Fruit fly (Drosophila melanogaster): ENCODE data around the gene Rab9D.

The Rab9D gene

dm6 chrX:10549050-10549449 is 39.8 kb upstream of the Rab9D start:
- no peak for TF ChIP-seq Dfd (GFP tag; optimal IDR thresholded peaks at IDR 0.05)
- no peak for TF ChIP-seq tai (GFP tag; optimal IDR thresholded peaks at IDR 0.05)
- TF ChIP-seq N (GFP tag; optimal IDR thresholded peaks at IDR 0.05), result no peak
- no peak for TF ChIP-seq dl (GFP tag; optimal IDR thresholded peaks at IDR 0.05; ENCODE audit: insufficient read depth in 1 of 2, partially characterized antibody in 2 of 2)
- TF ChIP-seq CrebA (GFP tag; optimal IDR thresholded peaks at IDR 0.05; ENCODE audit: borderline replicate concordance), result no peak
- TF ChIP-seq ey (GFP tag; optimal IDR thresholded peaks at IDR 0.05), result no peak
- TF ChIP-seq Sp1 (GFP tag; optimal IDR thresholded peaks at IDR 0.05), result no peak
- no peak for TF ChIP-seq Rel (GFP tag; optimal IDR thresholded peaks at IDR 0.05)
- no peak for TF ChIP-seq Rel (tag; optimal IDR thresholded peaks at IDR 0.05)
- no peak for TF ChIP-seq rgr (GFP tag; optimal IDR thresholded peaks at IDR 0.05)
- TF ChIP-seq psq (GFP tag; optimal IDR thresholded peaks at IDR 0.05), result no peak
- no peak for TF ChIP-seq sv (GFP tag; optimal IDR thresholded peaks at IDR 0.05)
- no peak for TF ChIP-seq GATAd (GFP tag; optimal IDR thresholded peaks at IDR 0.05)

dm6 chrX:10557432-10557831 is 31.5 kb upstream of the Rab9D start:
- TF ChIP-seq HLH106 (tag; optimal IDR thresholded peaks at IDR 0.05), result peak; percentile 71
- TF ChIP-seq psq (GFP tag; optimal IDR thresholded peaks at IDR 0.05), result peak; percentile 76
- TF ChIP-seq Hr78 (GFP tag; optimal IDR thresholded peaks at IDR 0.05), result no peak
- peak; percentile 13 for TF ChIP-seq CG32264 (GFP tag; optimal IDR thresholded peaks at IDR 0.05)
- TF ChIP-seq GATAd (GFP tag; optimal IDR thresholded peaks at IDR 0.05), result no peak
- peak; percentile 26 for TF ChIP-seq brk (GFP tag; optimal IDR thresholded peaks at IDR 0.05)
- TF ChIP-seq CrebA (GFP tag; optimal IDR thresholded peaks at IDR 0.05; ENCODE audit: borderline replicate concordance), result no peak
- peak; percentile 70 for TF ChIP-seq Sp1 (GFP tag; optimal IDR thresholded peaks at IDR 0.05)
- TF ChIP-seq sage (GFP tag; optimal IDR thresholded peaks at IDR 0.05), result peak; percentile 72
- peak; percentile 69 for TF ChIP-seq OdsH (GFP tag; optimal IDR thresholded peaks at IDR 0.05)
- TF ChIP-seq Dfd (GFP tag; optimal IDR thresholded peaks at IDR 0.05), result no peak
- peak; percentile 18 for TF ChIP-seq tai (GFP tag; optimal IDR thresholded peaks at IDR 0.05)
- TF ChIP-seq CG9705 (GFP tag; optimal IDR thresholded peaks at IDR 0.05), result peak; percentile 54
- peak; percentile 74 for TF ChIP-seq br (GFP tag; optimal IDR thresholded peaks at IDR 0.05)
- TF ChIP-seq dmrt93B (GFP tag; optimal IDR thresholded peaks at IDR 0.05), result peak; percentile 76
- peak; percentile 76 for TF ChIP-seq fru (GFP tag; optimal IDR thresholded peaks at IDR 0.05)
- TF ChIP-seq rgr (GFP tag; optimal IDR thresholded peaks at IDR 0.05), result peak; percentile 71
- peak in 1 of 2 experiments; percentile 74 for TF ChIP-seq foxo (GFP tag; optimal IDR thresholded peaks at IDR 0.05)
- TF ChIP-seq ey (GFP tag; optimal IDR thresholded peaks at IDR 0.05), result peak; percentile 56
- TF ChIP-seq jim (GFP tag; optimal IDR thresholded peaks at IDR 0.05), result no peak
- peak; percentile 81 for TF ChIP-seq h (GFP tag; optimal IDR thresholded peaks at IDR 0.05)
- no peak for TF ChIP-seq Myc (optimal IDR thresholded peaks at IDR 0.05)
- no peak for TF ChIP-seq dsf (GFP tag; optimal IDR thresholded peaks at IDR 0.05; ENCODE audit: borderline replicate concordance)
- TF ChIP-seq sv (GFP tag; optimal IDR thresholded peaks at IDR 0.05), result no peak
- TF ChIP-seq Mio (GFP tag; optimal IDR thresholded peaks at IDR 0.05), result no peak
- TF ChIP-seq Hnf4 (GFP tag; optimal IDR thresholded peaks at IDR 0.05), result peak; percentile 62
- peak; percentile 52 for TF ChIP-seq woc (GFP tag; optimal IDR thresholded peaks at IDR 0.05)

dm6 chrX:10558060-10558459 is 30.8 kb upstream of the Rab9D start:
- TF ChIP-seq dmrt93B (GFP tag; optimal IDR thresholded peaks at IDR 0.05) (no peak), Hr78 (GFP tag; optimal IDR thresholded peaks at IDR 0.05) (no peak), OdsH (GFP tag; optimal IDR thresholded peaks at IDR 0.05) (no peak), sv (GFP tag; optimal IDR thresholded peaks at IDR 0.05) (no peak), pan (optimal IDR thresholded peaks at IDR 0.05) (no peak), N (GFP tag; optimal IDR thresholded peaks at IDR 0.05) (no peak), woc (GFP tag; optimal IDR thresholded peaks at IDR 0.05) (no peak), GATAd (GFP tag; optimal IDR thresholded peaks at IDR 0.05) (no peak), fru (GFP tag; optimal IDR thresholded peaks at IDR 0.05) (no peak), Rel (GFP tag; optimal IDR thresholded peaks at IDR 0.05) (no peak), Rel (tag; optimal IDR thresholded peaks at IDR 0.05) (no peak), sage (GFP tag; optimal IDR thresholded peaks at IDR 0.05) (no peak), Jra (GFP tag; optimal IDR thresholded peaks at IDR 0.05) (no peak), CrebA (GFP tag; optimal IDR thresholded peaks at IDR 0.05; ENCODE audit: borderline replicate concordance) (no peak), CG9705 (GFP tag; optimal IDR thresholded peaks at IDR 0.05) (no peak), Hr83 (GFP tag; optimal IDR thresholded peaks at IDR 0.05; ENCODE audit: poor library complexity, severe bottlenecking) (no peak)

dm6 chrX:10561433-10561832 is 27.5 kb upstream of the Rab9D start:
- TF ChIP-seq foxo (GFP tag; optimal IDR thresholded peaks at IDR 0.05) (peak in 1 of 2 experiments; percentile 71), psq (GFP tag; optimal IDR thresholded peaks at IDR 0.05) (peak; percentile 56), Sp1 (GFP tag; optimal IDR thresholded peaks at IDR 0.05) (peak; percentile 51), brk (GFP tag; optimal IDR thresholded peaks at IDR 0.05) (peak; percentile 30), CG9705 (GFP tag; optimal IDR thresholded peaks at IDR 0.05) (no peak), usp (GFP tag; optimal IDR thresholded peaks at IDR 0.05) (no peak), ey (GFP tag; optimal IDR thresholded peaks at IDR 0.05) (peak; percentile 36), rgr (GFP tag; optimal IDR thresholded peaks at IDR 0.05) (peak; percentile 74), N (GFP tag; optimal IDR thresholded peaks at IDR 0.05) (peak; percentile 31), OdsH (GFP tag; optimal IDR thresholded peaks at IDR 0.05) (peak; percentile 63), woc (GFP tag; optimal IDR thresholded peaks at IDR 0.05) (peak; percentile 52), Hr78 (GFP tag; optimal IDR thresholded peaks at IDR 0.05) (no peak), Dfd (GFP tag; optimal IDR thresholded peaks at IDR 0.05) (no peak), Vsx2 (GFP tag; optimal IDR thresholded peaks at IDR 0.05; ENCODE audit: partially characterized antibody) (no peak), dl (GFP tag; optimal IDR thresholded peaks at IDR 0.05; ENCODE audit: insufficient read depth in 1 of 2, partially characterized antibody in 2 of 2) (no peak), tai (GFP tag; optimal IDR thresholded peaks at IDR 0.05) (no peak), Rel (GFP tag; optimal IDR thresholded peaks at IDR 0.05) (no peak), Rel (tag; optimal IDR thresholded peaks at IDR 0.05) (no peak), CrebA (GFP tag; optimal IDR thresholded peaks at IDR 0.05; ENCODE audit: borderline replicate concordance) (no peak), fru (GFP tag; optimal IDR thresholded peaks at IDR 0.05) (peak; percentile 54), br (GFP tag; optimal IDR thresholded peaks at IDR 0.05) (no peak), sage (GFP tag; optimal IDR thresholded peaks at IDR 0.05) (no peak), h (GFP tag; optimal IDR thresholded peaks at IDR 0.05) (peak; percentile 63), jim (GFP tag; optimal IDR thresholded peaks at IDR 0.05) (no peak), dsf (GFP tag; optimal IDR thresholded peaks at IDR 0.05; ENCODE audit: borderline replicate concordance) (no peak), Myc (optimal IDR thresholded peaks at IDR 0.05) (peak; percentile 37), lola (GFP tag; optimal IDR thresholded peaks at IDR 0.05) (no peak), Mio (GFP tag; optimal IDR thresholded peaks at IDR 0.05) (no peak), dmrt93B (GFP tag; optimal IDR thresholded peaks at IDR 0.05) (peak; percentile 20)

All from whole organism, wandering third instar larva.